Worm (Caenorhabditis elegans): ENCODE measurements around the gene spp-29.

Gene spp-29

ce11 chrV:17718647-17719046 is 22.0 kb upstream of the spp-29 start, which contains the start of gene str-77:
Gene str-77 (plus strand): TSS chrV:17718947.
- TF ChIP-seq T22C8.4 (GFP tag; IDR thresholded peaks at IDR 0.05) = no peak
- TF ChIP-seq tab-1 (GFP tag; IDR thresholded peaks at IDR 0.05) = no peak
- no peak for TF ChIP-seq klf-2 (GFP tag; conservative IDR thresholded peaks at IDR 0.05)
- no peak for TF ChIP-seq med-1 (GFP tag; optimal IDR thresholded peaks at IDR 0.05; ENCODE audit: insufficient read depth)
- TF ChIP-seq flt-1 (GFP tag; IDR thresholded peaks at IDR 0.05) = no peak
- TF ChIP-seq ref-1 (GFP tag; conservative IDR thresholded peaks at IDR 0.05) = no peak
- TF ChIP-seq cog-1 (tag; optimal IDR thresholded peaks at IDR 0.05) = no peak
- no peak for TF ChIP-seq ztf-29 (GFP tag; IDR thresholded peaks at IDR 0.05)
- TF ChIP-seq ztf-23 (GFP tag; IDR thresholded peaks at IDR 0.05) = no peak

ce11 chrV:17714330-17714729 is 17.7 kb upstream of the spp-29 start, which contains the start of gene twk-33:
Gene twk-33 (minus strand): TSS chrV:17714377.
- no peak for TF ChIP-seq tab-1 (GFP tag; IDR thresholded peaks at IDR 0.05)
- TF ChIP-seq flt-1 (GFP tag; IDR thresholded peaks at IDR 0.05) = no peak
- TF ChIP-seq ztf-23 (GFP tag; IDR thresholded peaks at IDR 0.05) = no peak
- no peak for TF ChIP-seq med-1 (GFP tag; optimal IDR thresholded peaks at IDR 0.05; ENCODE audit: insufficient read depth)
- no peak for TF ChIP-seq ztf-29 (GFP tag; IDR thresholded peaks at IDR 0.05)
- TF ChIP-seq ref-1 (GFP tag; conservative IDR thresholded peaks at IDR 0.05) = no peak
- no peak for TF ChIP-seq T22C8.4 (GFP tag; IDR thresholded peaks at IDR 0.05)
- TF ChIP-seq klf-2 (GFP tag; conservative IDR thresholded peaks at IDR 0.05) = no peak
- TF ChIP-seq cog-1 (tag; optimal IDR thresholded peaks at IDR 0.05) = no peak

DNA sequence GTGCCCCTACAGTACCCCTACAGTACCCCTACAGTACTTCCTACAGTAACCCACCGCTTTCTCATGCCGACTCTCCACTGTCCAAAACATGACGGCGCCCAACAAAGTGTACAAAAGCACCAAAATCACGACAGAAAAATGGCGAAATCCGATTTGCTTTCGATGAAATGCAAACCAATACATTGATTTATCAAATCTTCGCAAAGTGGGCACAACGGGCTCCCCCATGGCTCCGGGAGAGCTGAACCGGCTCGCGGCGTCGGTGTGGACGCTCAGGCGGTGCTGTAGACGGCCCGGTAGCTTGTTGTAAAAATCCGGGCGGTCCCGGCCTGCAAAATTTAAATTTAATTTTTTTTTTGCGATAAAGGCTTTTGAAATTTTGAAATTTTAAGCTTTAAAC is 15.7 kb upstream of the spp-29 start:
- TF ChIP-seq klf-2 (GFP tag; conservative IDR thresholded peaks at IDR 0.05) (no peak), T22C8.4 (GFP tag; IDR thresholded peaks at IDR 0.05) (no peak), flt-1 (GFP tag; IDR thresholded peaks at IDR 0.05) (no peak), ztf-23 (GFP tag; IDR thresholded peaks at IDR 0.05) (no peak), ref-1 (GFP tag; conservative IDR thresholded peaks at IDR 0.05) (no peak)

- TF ChIP-seq flt-1 (GFP tag; IDR thresholded peaks at IDR 0.05) (no peak), ztf-23 (GFP tag; IDR thresholded peaks at IDR 0.05) (no peak), cog-1 (tag; optimal IDR thresholded peaks at IDR 0.05) (no peak), klf-2 (GFP tag; conservative IDR thresholded peaks at IDR 0.05) (no peak), T22C8.4 (GFP tag; IDR thresholded peaks at IDR 0.05) (no peak), ztf-29 (GFP tag; IDR thresholded peaks at IDR 0.05) (no peak), med-1 (GFP tag; optimal IDR thresholded peaks at IDR 0.05; ENCODE audit: insufficient read depth) (no peak), tab-1 (GFP tag; IDR thresholded peaks at IDR 0.05) (no peak), ref-1 (GFP tag; conservative IDR thresholded peaks at IDR 0.05) (no peak)
Observed at ce11 chrV:17707022-17707421, 10.4 kb upstream of the spp-29 start, which contains the start of gene srh-31. Gene srh-31 (plus strand): TSS chrV:17707322.

DNA sequence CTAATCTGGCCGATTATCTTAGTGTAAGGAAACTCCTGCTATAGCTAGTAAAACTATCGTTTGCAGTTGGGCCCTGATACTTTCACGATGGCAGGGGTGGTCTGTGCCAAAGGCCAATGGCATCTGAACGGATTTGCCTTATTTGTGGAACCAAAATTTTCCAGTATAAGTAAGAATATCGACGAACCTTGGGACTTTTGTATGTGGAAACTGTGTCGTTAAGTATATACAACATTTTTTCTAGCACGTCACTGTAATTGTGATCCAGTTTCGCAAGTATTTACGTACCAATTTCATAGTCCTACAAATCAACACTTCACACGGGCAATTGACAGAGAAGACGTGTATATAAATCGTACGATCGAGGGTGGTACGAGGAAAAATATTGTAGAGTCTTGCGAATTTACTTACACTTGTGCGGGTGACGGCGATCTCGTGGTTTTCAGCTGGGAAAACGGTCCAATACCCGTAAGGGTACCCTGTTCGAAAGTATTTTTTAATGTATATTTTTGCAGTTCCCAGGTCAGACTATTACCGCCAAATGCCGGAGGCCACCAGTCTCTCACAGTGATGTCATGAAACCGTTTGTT is 9.7 kb upstream of the spp-29 start:
- no peak for TF ChIP-seq cog-1 (tag; optimal IDR thresholded peaks at IDR 0.05)
- TF ChIP-seq med-1 (GFP tag; optimal IDR thresholded peaks at IDR 0.05; ENCODE audit: insufficient read depth) = no peak
- no peak for TF ChIP-seq tab-1 (GFP tag; IDR thresholded peaks at IDR 0.05)
- no peak for TF ChIP-seq flt-1 (GFP tag; IDR thresholded peaks at IDR 0.05)
- no peak for TF ChIP-seq ztf-29 (GFP tag; IDR thresholded peaks at IDR 0.05)
- no peak for TF ChIP-seq ref-1 (GFP tag; conservative IDR thresholded peaks at IDR 0.05)
- no peak for TF ChIP-seq klf-2 (GFP tag; conservative IDR thresholded peaks at IDR 0.05)
- no peak for TF ChIP-seq ztf-23 (GFP tag; IDR thresholded peaks at IDR 0.05)
- no peak for TF ChIP-seq T22C8.4 (GFP tag; IDR thresholded peaks at IDR 0.05)

DNA sequence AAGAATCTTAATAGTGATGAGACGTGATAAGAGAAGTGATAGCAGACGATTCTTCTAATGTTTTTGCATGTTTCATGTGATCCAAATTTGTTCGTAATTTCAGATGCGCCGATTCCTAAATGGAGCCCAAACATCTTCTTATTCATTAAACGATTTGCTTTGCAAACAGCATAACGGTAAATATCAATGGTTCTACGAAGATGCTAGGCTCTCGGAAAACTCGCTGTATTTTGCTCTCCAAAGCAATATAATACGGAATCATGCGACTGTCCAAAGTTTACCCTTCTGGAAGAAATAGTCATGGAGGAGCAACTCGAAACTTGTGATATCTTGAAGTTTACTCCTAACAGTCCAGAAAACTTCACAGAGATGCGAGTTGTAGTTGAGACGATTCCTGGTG is 9.2 kb upstream of the spp-29 start, which contains the start of gene W06D12.6:
TSS of gene W06D12.6 (plus strand) at position 301 of the 400 bp plus-strand sequence.
- TF ChIP-seq ref-1 (GFP tag; conservative IDR thresholded peaks at IDR 0.05) (no peak), ztf-29 (GFP tag; IDR thresholded peaks at IDR 0.05) (no peak), ztf-23 (GFP tag; IDR thresholded peaks at IDR 0.05) (no peak), flt-1 (GFP tag; IDR thresholded peaks at IDR 0.05) (no peak), cog-1 (tag; optimal IDR thresholded peaks at IDR 0.05) (no peak), klf-2 (GFP tag; conservative IDR thresholded peaks at IDR 0.05) (no peak), med-1 (GFP tag; optimal IDR thresholded peaks at IDR 0.05; ENCODE audit: insufficient read depth) (no peak), T22C8.4 (GFP tag; IDR thresholded peaks at IDR 0.05) (no peak), tab-1 (GFP tag; IDR thresholded peaks at IDR 0.05) (no peak)

DNA sequence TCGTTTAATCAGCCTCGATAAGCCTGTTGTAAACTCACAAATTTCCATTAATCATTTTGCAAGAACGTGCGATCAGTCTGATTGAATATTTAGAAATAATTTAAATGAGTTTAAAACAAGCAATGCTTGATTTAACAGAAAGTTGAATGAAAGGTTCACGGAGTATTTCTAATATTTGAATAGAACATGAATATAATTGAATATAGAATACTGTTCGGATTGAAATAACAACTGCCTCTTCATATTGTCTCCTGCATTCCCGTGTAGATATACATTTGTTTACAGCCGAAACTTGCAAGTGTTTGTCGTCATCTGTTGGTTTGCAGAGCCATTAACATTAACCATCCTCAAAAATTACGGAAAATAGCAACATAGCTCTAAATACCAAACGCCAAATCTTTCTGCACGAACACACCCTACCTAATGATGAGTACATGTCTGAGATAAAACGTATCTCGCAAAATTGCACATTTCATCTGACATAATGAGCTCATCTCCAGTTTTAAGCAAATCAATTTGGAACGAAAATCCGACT is 4.1 kb upstream of the spp-29 start, which contains the start of the genes Y26G10.5 and srh-32:
TSS of gene Y26G10.5 (minus strand) at position 101 of the 535 bp plus-strand sequence.
TSS of gene srh-32 (plus strand) at position 485 of the 535 bp plus-strand sequence.
- TF ChIP-seq flt-1 (GFP tag; IDR thresholded peaks at IDR 0.05) (no peak), med-1 (GFP tag; optimal IDR thresholded peaks at IDR 0.05; ENCODE audit: insufficient read depth) (no peak), tab-1 (GFP tag; IDR thresholded peaks at IDR 0.05) (no peak), ztf-29 (GFP tag; IDR thresholded peaks at IDR 0.05) (no peak), klf-2 (GFP tag; conservative IDR thresholded peaks at IDR 0.05) (no peak), cog-1 (tag; optimal IDR thresholded peaks at IDR 0.05) (no peak), ztf-23 (GFP tag; IDR thresholded peaks at IDR 0.05) (no peak), T22C8.4 (GFP tag; IDR thresholded peaks at IDR 0.05) (no peak), ref-1 (GFP tag; conservative IDR thresholded peaks at IDR 0.05) (no peak)

- TF ChIP-seq med-1 (GFP tag; optimal IDR thresholded peaks at IDR 0.05; ENCODE audit: insufficient read depth) (no peak), flt-1 (GFP tag; IDR thresholded peaks at IDR 0.05) (no peak), ref-1 (GFP tag; conservative IDR thresholded peaks at IDR 0.05) (no peak), ztf-29 (GFP tag; IDR thresholded peaks at IDR 0.05) (no peak), T22C8.4 (GFP tag; IDR thresholded peaks at IDR 0.05) (no peak), ztf-23 (GFP tag; IDR thresholded peaks at IDR 0.05) (no peak)
Observed at ce11 chrV:17699659-17700058, 3.0 kb upstream of the spp-29 start, which contains the start of gene Y26G10.6. Gene Y26G10.6 (plus strand): TSS chrV:17699959.

- no peak for TF ChIP-seq ztf-23 (GFP tag; IDR thresholded peaks at IDR 0.05)
- no peak for TF ChIP-seq med-1 (GFP tag; optimal IDR thresholded peaks at IDR 0.05; ENCODE audit: insufficient read depth)
- no peak for TF ChIP-seq flt-1 (GFP tag; IDR thresholded peaks at IDR 0.05)
- no peak for TF ChIP-seq klf-2 (GFP tag; conservative IDR thresholded peaks at IDR 0.05)
- TF ChIP-seq tab-1 (GFP tag; IDR thresholded peaks at IDR 0.05) = no peak
- no peak for TF ChIP-seq ref-1 (GFP tag; conservative IDR thresholded peaks at IDR 0.05)
Observed at ce11 chrV:17699097-17699496, 2.4 kb upstream of the spp-29 start, which contains the start of gene Y26G10.4. Gene Y26G10.4 (minus strand): TSS chrV:17699197.

Data from whole organism, midembryonic.